Worm (Caenorhabditis elegans): ENCODE measurements around the gene C50E3.7.

C50E3.7 gene

ce11 chrV:7622011-7622465 is 23.9 kb upstream of the C50E3.7 start, which contains the start of gene C50E3.12:
TSS of gene C50E3.12 (minus strand) at chrV:7622061.
- TF ChIP-seq him-1 (tag; optimal IDR thresholded peaks at IDR 0.05) (no peak), dao-5 (tag; optimal IDR thresholded peaks at IDR 0.05) (no peak), W03F9.2 (tag; optimal IDR thresholded peaks at IDR 0.05) (no peak)

DNA sequence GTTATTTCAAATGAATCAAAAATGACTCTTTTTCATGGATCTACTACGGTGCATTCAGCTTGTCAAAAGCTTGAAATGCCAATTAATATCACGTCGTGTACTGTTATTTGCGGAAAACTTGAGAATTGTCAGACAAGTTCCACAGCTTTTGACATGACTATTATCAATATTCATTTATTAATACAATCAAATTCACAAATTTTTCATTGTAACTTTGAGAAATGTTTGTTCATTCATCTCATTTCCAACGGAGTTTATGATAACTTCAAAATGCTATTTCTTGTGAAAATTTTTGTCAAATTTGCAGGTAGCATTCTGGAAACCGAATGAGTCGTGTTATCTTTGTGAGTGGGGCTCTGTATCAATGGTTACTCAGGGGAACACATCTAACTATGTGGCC is 19.9 kb upstream of the C50E3.7 start, which contains the start of gene C50E3.15:
TSS of gene C50E3.15 (plus strand) at position 301 of the 400 bp plus-strand sequence.
- TF ChIP-seq W03F9.2 (tag; optimal IDR thresholded peaks at IDR 0.05) (no peak), dao-5 (tag; optimal IDR thresholded peaks at IDR 0.05) (no peak), him-1 (tag; optimal IDR thresholded peaks at IDR 0.05) (no peak)

DNA sequence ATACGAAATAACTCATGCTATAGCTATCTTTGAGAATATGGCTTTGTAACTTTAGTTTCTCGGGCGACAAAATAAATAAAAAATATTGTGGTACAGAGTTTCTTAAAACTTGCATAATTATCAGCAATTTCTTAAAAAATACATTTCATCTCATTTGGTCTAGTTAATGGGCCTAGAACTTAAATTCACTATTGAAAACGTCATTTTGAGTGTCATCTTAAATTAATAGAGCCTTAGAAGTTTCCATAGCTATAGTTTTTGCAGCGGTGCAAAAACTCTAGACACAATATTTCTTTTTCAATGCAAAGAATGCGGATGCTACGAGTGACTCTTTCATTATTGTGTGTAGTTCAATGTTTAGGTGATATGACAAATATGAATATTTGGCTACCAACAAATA is 13.9 kb upstream of the C50E3.7 start, which contains the start of gene clec-215:
TSS of gene clec-215 (plus strand) at position 301 of the 400 bp plus-strand sequence.
- TF ChIP-seq him-1 (tag; optimal IDR thresholded peaks at IDR 0.05) (no peak), dao-5 (tag; optimal IDR thresholded peaks at IDR 0.05) (no peak), W03F9.2 (tag; optimal IDR thresholded peaks at IDR 0.05) (no peak)

DNA sequence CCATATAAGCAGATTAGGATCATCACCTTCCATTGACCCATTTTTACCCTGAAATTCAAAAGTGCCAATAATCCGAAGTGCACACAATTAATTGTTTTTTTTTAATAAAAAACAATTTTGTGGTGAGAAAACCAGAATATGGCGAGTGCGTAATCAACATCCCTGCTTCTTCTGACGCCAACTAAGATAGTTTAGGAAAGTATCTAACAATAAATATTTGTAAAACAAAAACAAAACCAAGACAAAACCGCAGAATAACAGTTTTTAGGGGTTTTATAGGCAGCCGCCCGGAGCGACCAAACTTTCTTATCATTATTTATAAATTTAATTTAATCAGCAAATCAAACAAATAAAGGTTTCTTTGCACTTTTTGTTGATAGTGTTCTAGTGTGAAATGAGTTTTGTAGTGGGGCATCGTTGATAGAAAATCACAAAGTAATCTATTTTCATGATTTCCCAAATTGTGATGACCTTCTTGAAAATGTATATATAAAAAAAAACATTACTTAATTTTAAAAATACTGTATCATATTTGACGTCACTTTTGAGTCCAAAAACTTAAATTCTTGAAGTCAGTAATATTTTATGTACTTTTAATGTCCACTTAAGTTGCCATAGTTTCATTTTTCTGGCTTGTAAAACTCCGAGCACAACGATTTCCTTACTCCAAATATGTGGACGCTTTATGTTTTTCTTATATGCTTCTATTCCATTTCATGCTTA is 11.7 kb upstream of the C50E3.7 start, which contains the start of the genes folt-3 and clec-214:
TSS of gene folt-3 (minus strand) at position 51 of the 723 bp plus-strand sequence.
TSS of gene clec-214 (plus strand) at position 673 of the 723 bp plus-strand sequence.
- no peak for TF ChIP-seq W03F9.2 (tag; optimal IDR thresholded peaks at IDR 0.05)
- TF ChIP-seq him-1 (tag; optimal IDR thresholded peaks at IDR 0.05): no peak

- no peak for TF ChIP-seq dao-5 (tag; optimal IDR thresholded peaks at IDR 0.05)
- no peak for TF ChIP-seq W03F9.2 (tag; optimal IDR thresholded peaks at IDR 0.05)
- no peak for TF ChIP-seq him-1 (tag; optimal IDR thresholded peaks at IDR 0.05)
These were observed 6.7 kb upstream of the C50E3.7 start, which contains the start of gene clec-213 for ce11 chrV:7604858-7605257. TSS of gene clec-213 (plus strand) at chrV:7605158.

DNA sequence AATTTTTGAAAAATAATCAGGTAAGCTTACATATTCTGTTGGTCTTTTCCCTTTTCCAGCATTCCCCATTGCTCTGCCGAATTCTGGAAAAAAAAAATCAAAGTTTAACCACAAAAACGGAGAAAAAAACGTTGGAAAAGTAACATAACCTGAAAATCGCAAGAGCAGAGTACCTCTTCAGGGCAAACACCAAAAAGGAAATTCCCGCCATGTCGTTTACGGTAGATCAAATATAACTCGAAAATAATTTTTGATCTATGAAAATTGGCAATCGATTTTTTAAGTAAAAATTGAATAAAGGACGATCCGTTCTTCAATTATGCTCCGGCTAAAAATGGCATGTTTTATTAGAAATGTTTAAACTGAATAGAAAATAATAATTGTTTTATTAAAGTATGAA is 5.2 kb upstream of the C50E3.7 start, which contains the start of gene C50E3.11:
TSS of gene C50E3.11 (minus strand) at position 83 of the 400 bp plus-strand sequence.
- TF ChIP-seq W03F9.2 (tag; optimal IDR thresholded peaks at IDR 0.05) (no peak), dao-5 (tag; optimal IDR thresholded peaks at IDR 0.05) (no peak), him-1 (tag; optimal IDR thresholded peaks at IDR 0.05) (no peak)

- TF ChIP-seq him-1 (tag; optimal IDR thresholded peaks at IDR 0.05) (no peak), dao-5 (tag; optimal IDR thresholded peaks at IDR 0.05) (no peak), W03F9.2 (tag; optimal IDR thresholded peaks at IDR 0.05) (no peak)
These were observed 3.3 kb upstream of the C50E3.7 start, which contains the start of gene scl-26 for ce11 chrV:7601443-7601842. TSS of gene scl-26 (minus strand) at chrV:7601543.

ce11 chrV:7600149-7600548 is 2.0 kb upstream of the C50E3.7 start, which contains the start of gene C50E3.9:
TSS of gene C50E3.9 (minus strand) at chrV:7600249.
- TF ChIP-seq dao-5 (tag; optimal IDR thresholded peaks at IDR 0.05) (no peak), him-1 (tag; optimal IDR thresholded peaks at IDR 0.05) (no peak), W03F9.2 (tag; optimal IDR thresholded peaks at IDR 0.05) (no peak)

ce11 chrV:7595132-7595531 is 3.0 kb downstream of the C50E3.7 start:
- TF ChIP-seq him-1 (tag; optimal IDR thresholded peaks at IDR 0.05): no peak

DNA sequence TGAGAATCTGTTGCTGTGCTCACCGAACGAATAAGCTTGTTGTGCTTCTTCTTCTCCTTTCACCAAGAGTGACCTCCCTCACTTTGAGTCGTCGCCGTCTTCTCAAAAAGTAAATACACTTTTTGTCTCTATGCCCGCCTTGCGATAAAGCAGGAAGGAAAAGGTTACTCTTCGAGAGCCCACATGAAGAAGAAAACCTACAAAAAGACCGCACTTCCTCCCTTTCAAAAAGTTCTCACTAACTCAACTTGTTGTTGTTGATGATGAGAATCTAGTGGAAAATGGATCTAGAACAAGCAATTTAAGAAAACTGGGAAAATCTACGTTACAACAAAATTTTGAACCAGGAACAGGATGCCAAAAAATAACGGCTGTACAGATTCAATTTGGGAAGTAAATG is 7.7 kb downstream of the C50E3.7 start, which contains the start of gene C50E3.6:
TSS of gene C50E3.6 (minus strand) at position 101 of the 400 bp plus-strand sequence.
- no peak for TF ChIP-seq W03F9.2 (tag; optimal IDR thresholded peaks at IDR 0.05)

DNA sequence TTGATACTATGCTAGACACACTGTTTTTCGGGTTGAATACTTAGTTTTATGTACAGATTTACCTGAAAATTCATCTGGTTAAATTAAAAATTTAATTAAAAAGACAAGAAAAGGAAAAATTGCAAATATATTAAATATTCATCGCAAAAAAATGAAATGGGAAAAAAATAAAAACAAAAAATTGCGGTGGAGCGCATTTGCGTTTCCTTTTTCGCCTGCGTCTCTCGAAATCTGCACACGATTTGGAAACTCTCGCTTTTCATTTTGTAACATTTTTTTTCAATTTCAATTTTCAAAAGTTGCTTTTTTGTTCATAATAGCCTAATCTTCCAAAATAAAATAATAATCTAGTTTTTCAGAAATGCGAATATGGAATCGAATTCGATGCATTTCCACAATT is 10.5 kb downstream of the C50E3.7 start, which contains the start of the genes F19F10.11 and C50E3.5:
TSS of gene F19F10.11 (minus strand) at position 68 of the 400 bp plus-strand sequence.
TSS of gene C50E3.5 (plus strand) at position 360 of the 400 bp plus-strand sequence.
- TF ChIP-seq him-1 (tag; optimal IDR thresholded peaks at IDR 0.05) (no peak), W03F9.2 (tag; optimal IDR thresholded peaks at IDR 0.05) (peak; percentile 64), dao-5 (tag; optimal IDR thresholded peaks at IDR 0.05) (no peak)

ce11 chrV:7580378-7580777 is 17.8 kb downstream of the C50E3.7 start, which contains the start of gene ets-6:
TSS of gene ets-6 (minus strand) at chrV:7580546.
- no peak for TF ChIP-seq dao-5 (tag; optimal IDR thresholded peaks at IDR 0.05)
- no peak for TF ChIP-seq him-1 (tag; optimal IDR thresholded peaks at IDR 0.05)
- peak; percentile 28 for TF ChIP-seq W03F9.2 (tag; optimal IDR thresholded peaks at IDR 0.05)

- TF ChIP-seq dao-5 (tag; optimal IDR thresholded peaks at IDR 0.05) (no peak), W03F9.2 (tag; optimal IDR thresholded peaks at IDR 0.05) (no peak), him-1 (tag; optimal IDR thresholded peaks at IDR 0.05) (no peak)
These were observed 22.6 kb downstream of the C50E3.7 start, which contains the start of the genes snu-66 and ints-9 for ce11 chrV:7575563-7575962. TSS of gene snu-66 (minus strand) at chrV:7575670. TSS of gene ints-9 (plus strand) at chrV:7575802.

- TF ChIP-seq W03F9.2 (tag; optimal IDR thresholded peaks at IDR 0.05) (no peak), dao-5 (tag; optimal IDR thresholded peaks at IDR 0.05) (no peak), him-1 (tag; optimal IDR thresholded peaks at IDR 0.05) (no peak)
These were observed 27.2 kb downstream of the C50E3.7 start, which contains the start of gene F19F10.14 for ce11 chrV:7570955-7571354. TSS of gene F19F10.14 (minus strand) at chrV:7571055.

All from whole organism, L4/young adult.